Worm (Caenorhabditis elegans): ENCODE results near the gene nlp-52.

Gene nlp-52

ce11 chrIII:757981-758380 lies 3.6 kb upstream of the nlp-52 start, which contains the start of gene T17H7.7:
Gene T17H7.7, minus strand, starts transcription at chrIII:758081.
- TF ChIP-seq klf-2 (GFP tag; conservative IDR thresholded peaks at IDR 0.05), result no peak

ce11 chrIII:759675-760074 lies 1.9 kb upstream of the nlp-52 start:
- no peak for TF ChIP-seq ztf-23 (GFP tag; IDR thresholded peaks at IDR 0.05)
- no peak for TF ChIP-seq tab-1 (GFP tag; IDR thresholded peaks at IDR 0.05)
- TF ChIP-seq ref-1 (GFP tag; conservative IDR thresholded peaks at IDR 0.05), result no peak
- TF ChIP-seq cog-1 (tag; optimal IDR thresholded peaks at IDR 0.05), result no peak
- no peak for TF ChIP-seq ztf-29 (GFP tag; IDR thresholded peaks at IDR 0.05)
- TF ChIP-seq flt-1 (GFP tag; IDR thresholded peaks at IDR 0.05), result no peak

- TF ChIP-seq tab-1 (GFP tag; IDR thresholded peaks at IDR 0.05) (no peak), med-1 (GFP tag; optimal IDR thresholded peaks at IDR 0.05; ENCODE audit: insufficient read depth) (no peak), cog-1 (tag; optimal IDR thresholded peaks at IDR 0.05) (no peak), ztf-29 (GFP tag; IDR thresholded peaks at IDR 0.05) (no peak), klf-2 (GFP tag; conservative IDR thresholded peaks at IDR 0.05) (no peak), ref-1 (GFP tag; conservative IDR thresholded peaks at IDR 0.05) (no peak), flt-1 (GFP tag; IDR thresholded peaks at IDR 0.05) (no peak), ztf-23 (GFP tag; IDR thresholded peaks at IDR 0.05) (no peak), T22C8.4 (GFP tag; IDR thresholded peaks at IDR 0.05) (no peak)
Observed at ce11 chrIII:762508-762907, 932 bp downstream of the nlp-52 start.

ce11 chrIII:764404-764803 lies 2.8 kb downstream of the nlp-52 start:
- TF ChIP-seq tab-1 (GFP tag; IDR thresholded peaks at IDR 0.05), result no peak
- TF ChIP-seq ztf-29 (GFP tag; IDR thresholded peaks at IDR 0.05), result no peak

- TF ChIP-seq ztf-23 (GFP tag; IDR thresholded peaks at IDR 0.05), result no peak
- TF ChIP-seq ref-1 (GFP tag; conservative IDR thresholded peaks at IDR 0.05), result no peak
- TF ChIP-seq T22C8.4 (GFP tag; IDR thresholded peaks at IDR 0.05), result no peak
Observed at ce11 chrIII:764884-765283, 3.3 kb downstream of the nlp-52 start, which contains the start of gene ptl-1. Gene ptl-1, plus strand, starts transcription at chrIII:765184.

- TF ChIP-seq med-1 (GFP tag; optimal IDR thresholded peaks at IDR 0.05; ENCODE audit: insufficient read depth) (no peak), ztf-29 (GFP tag; IDR thresholded peaks at IDR 0.05) (no peak), klf-2 (GFP tag; conservative IDR thresholded peaks at IDR 0.05) (no peak), ztf-23 (GFP tag; IDR thresholded peaks at IDR 0.05) (no peak), T22C8.4 (GFP tag; IDR thresholded peaks at IDR 0.05) (no peak), flt-1 (GFP tag; IDR thresholded peaks at IDR 0.05) (no peak), tab-1 (GFP tag; IDR thresholded peaks at IDR 0.05) (no peak), cog-1 (tag; optimal IDR thresholded peaks at IDR 0.05) (no peak), ref-1 (GFP tag; conservative IDR thresholded peaks at IDR 0.05) (no peak)
Observed at ce11 chrIII:768528-768927, 7.0 kb downstream of the nlp-52 start.

- TF ChIP-seq T22C8.4 (GFP tag; IDR thresholded peaks at IDR 0.05) (no peak), cog-1 (tag; optimal IDR thresholded peaks at IDR 0.05) (no peak), med-1 (GFP tag; optimal IDR thresholded peaks at IDR 0.05; ENCODE audit: insufficient read depth) (no peak), ztf-29 (GFP tag; IDR thresholded peaks at IDR 0.05) (no peak), flt-1 (GFP tag; IDR thresholded peaks at IDR 0.05) (no peak)
Observed at ce11 chrIII:770958-771357, 9.4 kb downstream of the nlp-52 start, which contains the start of gene tpst-2. Gene tpst-2, plus strand, starts transcription at chrIII:771258.

ce11 chrIII:772675-773074 lies 11.1 kb downstream of the nlp-52 start:
- TF ChIP-seq tab-1 (GFP tag; IDR thresholded peaks at IDR 0.05), result no peak

ce11 chrIII:773114-773513 lies 11.5 kb downstream of the nlp-52 start, which contains the start of gene cyn-6:
Gene cyn-6, plus strand, starts transcription at chrIII:773414.
- TF ChIP-seq med-1 (GFP tag; optimal IDR thresholded peaks at IDR 0.05; ENCODE audit: insufficient read depth), result no peak
- TF ChIP-seq ztf-23 (GFP tag; IDR thresholded peaks at IDR 0.05), result no peak
- no peak for TF ChIP-seq flt-1 (GFP tag; IDR thresholded peaks at IDR 0.05)
- no peak for TF ChIP-seq cog-1 (tag; optimal IDR thresholded peaks at IDR 0.05)
- no peak for TF ChIP-seq T22C8.4 (GFP tag; IDR thresholded peaks at IDR 0.05)
- TF ChIP-seq ztf-29 (GFP tag; IDR thresholded peaks at IDR 0.05), result no peak

- TF ChIP-seq T22C8.4 (GFP tag; IDR thresholded peaks at IDR 0.05), result no peak
- TF ChIP-seq flt-1 (GFP tag; IDR thresholded peaks at IDR 0.05), result no peak
- TF ChIP-seq ref-1 (GFP tag; conservative IDR thresholded peaks at IDR 0.05), result no peak
- no peak for TF ChIP-seq med-1 (GFP tag; optimal IDR thresholded peaks at IDR 0.05; ENCODE audit: insufficient read depth)
- TF ChIP-seq ztf-23 (GFP tag; IDR thresholded peaks at IDR 0.05), result no peak
Observed at ce11 chrIII:775443-775842, 13.9 kb downstream of the nlp-52 start.

- TF ChIP-seq klf-2 (GFP tag; conservative IDR thresholded peaks at IDR 0.05), result no peak
- TF ChIP-seq ztf-23 (GFP tag; IDR thresholded peaks at IDR 0.05), result no peak
- TF ChIP-seq T22C8.4 (GFP tag; IDR thresholded peaks at IDR 0.05), result no peak
- no peak for TF ChIP-seq cog-1 (tag; optimal IDR thresholded peaks at IDR 0.05)
- TF ChIP-seq med-1 (GFP tag; optimal IDR thresholded peaks at IDR 0.05; ENCODE audit: insufficient read depth), result no peak
- no peak for TF ChIP-seq tab-1 (GFP tag; IDR thresholded peaks at IDR 0.05)
- no peak for TF ChIP-seq ref-1 (GFP tag; conservative IDR thresholded peaks at IDR 0.05)
- TF ChIP-seq ztf-29 (GFP tag; IDR thresholded peaks at IDR 0.05), result no peak
- TF ChIP-seq flt-1 (GFP tag; IDR thresholded peaks at IDR 0.05), result no peak
Observed at ce11 chrIII:778771-779170, 17.2 kb downstream of the nlp-52 start, which contains the start of gene alh-11. Gene alh-11, minus strand, starts transcription at chrIII:778871.

- no peak for TF ChIP-seq tab-1 (GFP tag; IDR thresholded peaks at IDR 0.05)
- TF ChIP-seq ztf-29 (GFP tag; IDR thresholded peaks at IDR 0.05), result no peak
- no peak for TF ChIP-seq ztf-23 (GFP tag; IDR thresholded peaks at IDR 0.05)
- TF ChIP-seq cog-1 (tag; optimal IDR thresholded peaks at IDR 0.05), result no peak
- TF ChIP-seq klf-2 (GFP tag; conservative IDR thresholded peaks at IDR 0.05), result no peak
- no peak for TF ChIP-seq flt-1 (GFP tag; IDR thresholded peaks at IDR 0.05)
- TF ChIP-seq med-1 (GFP tag; optimal IDR thresholded peaks at IDR 0.05; ENCODE audit: insufficient read depth), result no peak
- no peak for TF ChIP-seq T22C8.4 (GFP tag; IDR thresholded peaks at IDR 0.05)
- TF ChIP-seq ref-1 (GFP tag; conservative IDR thresholded peaks at IDR 0.05), result no peak
Observed at ce11 chrIII:782503-782902, 20.9 kb downstream of the nlp-52 start.
